Comparison of ENCODE assay signal across 1 fruit fly cellular context in the genomic region with DNA sequence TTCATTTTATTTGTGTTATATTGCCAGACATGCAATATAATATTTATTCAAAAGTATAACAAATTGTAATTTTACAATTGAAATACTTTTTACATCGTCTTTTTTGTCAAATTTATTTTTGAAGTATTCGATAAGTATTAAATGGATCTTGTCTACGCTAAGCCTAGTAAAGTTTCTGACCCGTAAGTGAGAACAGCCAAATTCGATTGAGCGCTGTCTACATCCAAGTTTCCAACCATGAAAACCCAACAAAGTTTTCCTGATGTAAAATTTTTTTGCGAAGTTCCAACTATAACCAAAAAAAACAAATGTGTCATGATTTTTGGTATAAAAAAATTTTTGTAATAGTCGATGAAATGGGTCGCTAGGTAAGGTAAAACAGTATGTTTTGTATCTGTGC.
TF ChIP-seq lines count a peak whose summit lies in the region.

No protein-coding gene starts in this region.

TF ChIP-seq in whole organism, embryonic, 481 proteins besides CTCF, POLR2A, EP300 and RAD21 (continued from another document):
- no peak for TF ChIP-seq twi (tag; optimal IDR thresholded peaks at IDR 0.05; lab: Kevin White, UChicago)
- peak; percentile 27; the same call in 1 of the 2 replicates for TF ChIP-seq unc-4 (GFP tag; IDR thresholded peaks at IDR 0.05; lab: Robert Waterston, UW; ENCODE audit: partially characterized antibody)
- TF ChIP-seq HLH54F (GFP tag; optimal IDR thresholded peaks at IDR 0.05; lab: Kevin White, UChicago), result no peak
- peak; percentile 36 for TF ChIP-seq CG14710 (tag; optimal IDR thresholded peaks at IDR 0.05; lab: Kevin White, UChicago)
- TF ChIP-seq phol (tag; optimal IDR thresholded peaks at IDR 0.05; lab: Kevin White, UChicago), result peak; percentile 7
- TF ChIP-seq CG8290 (GFP tag; optimal IDR thresholded peaks at IDR 0.05; lab: Kevin White, UChicago), result peak; percentile 77
- no peak for TF ChIP-seq CG8290 (tag; optimal IDR thresholded peaks at IDR 0.05; lab: Kevin White, UChicago)
- no peak for TF ChIP-seq Blimp-1 (GFP tag; optimal IDR thresholded peaks at IDR 0.05; lab: Kevin White, UChicago)
- peak; percentile 96 for TF ChIP-seq CG11560 (tag; IDR thresholded peaks at IDR 0.05; lab: Robert Waterston, UW)
- peak; percentile 84 for TF ChIP-seq bigmax (GFP tag; optimal IDR thresholded peaks at IDR 0.05; lab: Kevin White, UChicago)
- peak; percentile 5 for TF ChIP-seq sens (GFP tag; lab: Kevin White, UChicago)
- TF ChIP-seq CG6791 (GFP tag; IDR thresholded peaks at IDR 0.05; lab: Robert Waterston, UW; ENCODE audit: partially characterized antibody), result peak; percentile 29; the same call in 2 of the 3 replicates
- no peak for TF ChIP-seq CG16863 (GFP tag; optimal IDR thresholded peaks at IDR 0.05; lab: Kevin White, UChicago)
- no peak for TF ChIP-seq Nf-YA (GFP tag; IDR thresholded peaks at IDR 0.05; lab: Robert Waterston, UW)
- peak; percentile 60 for TF ChIP-seq stwl (tag; optimal IDR thresholded peaks at IDR 0.05; lab: Kevin White, UChicago)
- no peak for TF ChIP-seq pfk (GFP tag; optimal IDR thresholded peaks at IDR 0.05; lab: Kevin White, UChicago)
- TF ChIP-seq amos (GFP tag; IDR thresholded peaks at IDR 0.05; lab: Robert Waterston, UW; ENCODE audit: partially characterized antibody), result peak; percentile 34; the same call in 1 of the 2 replicates
- peak; percentile 14 for TF ChIP-seq Sry-δ (GFP tag; optimal IDR thresholded peaks at IDR 0.05; lab: Kevin White, UChicago)
- peak; percentile 39; the same call in 1 of the 3 replicates for TF ChIP-seq CG7357 (GFP tag; IDR thresholded peaks at IDR 0.05; lab: Robert Waterston, UW)
- TF ChIP-seq Mes4 (GFP tag; optimal IDR thresholded peaks at IDR 0.05; lab: Kevin White, UChicago), result no peak
